Worm (Caenorhabditis elegans) whole organism, L1 larva: ENCODE results near the gene M02G9.4.

Experiments used
- C34B4.2 ChIP-seq: sonication (generic microtip); optimal IDR thresholded peaks from 2 replicates; lab custom pipeline; 2017; ENCODE audit warnings: mild to moderate bottlenecking, missing genetic modification characterization, missing compliant biosample characterization
- F16B12.6 ChIP-seq: fragments of 150-350 bp; optimal IDR thresholded peaks from 2 replicates; lab custom pipeline; 2014; ENCODE audit warnings: missing biosample characterization, missing genetic modification characterization
- aha-1 ChIP-seq: fragments of 150-350 bp; optimal IDR thresholded peaks from 2 replicates; lab custom pipeline; 2014; ENCODE audit warnings: missing biosample characterization, missing genetic modification characterization
- alr-1 ChIP-seq: fragments of 200-800 bp; sonication (Bioruptor generic); optimal IDR thresholded peaks from 2 replicates; lab custom pipeline; 2018; ENCODE audit warnings: borderline replicate concordance, mild to moderate bottlenecking, missing genetic modification characterization, missing compliant biosample characterization
- ama-1 ChIP-seq: fragments of 150-350 bp; optimal IDR thresholded peaks from 2 replicates; lab custom pipeline; 2014
- ceh-8 ChIP-seq: fragments of 200-800 bp; sonication (Bioruptor generic); optimal IDR thresholded peaks from 2 replicates; lab custom pipeline; 2018; ENCODE audit warnings: mild to moderate bottlenecking, missing genetic modification characterization, moderate library complexity, missing compliant biosample characterization
- ceh-88 ChIP-seq: fragments of 200-800 bp; sonication (Bioruptor generic); IDR thresholded peaks from 2 replicates; pipeline ENCODE4 v1.3.6; 2022; ENCODE audit warnings: missing genetic modification characterization, missing compliant biosample characterization
- dpl-1 ChIP-seq, 3 experiments: fragments of 150-350 bp in 2 of 3; sonication (generic microtip) in 1 of 3; optimal IDR thresholded peaks; 2 replicates each; lab custom pipeline; 2014 to 2017; ENCODE audit warnings: missing biosample characterization in 3 of 3, missing genetic modification characterization in 3 of 3, missing genetic modification reagents in 3 of 3
- efl-1 ChIP-seq, 4 experiments: fragments of 150-350 bp; optimal IDR thresholded peaks in 3 of 4; peaks in 1 of 4; 1 replicate in 1 of 4; 2 replicates in 3 of 4; lab custom pipeline; 2014; ENCODE audit warnings: missing biosample characterization in 2 of 4, missing genetic modification characterization in 2 of 4, missing genetic modification reagents in 2 of 4
- efl-3 ChIP-seq: fragments of 200-800 bp; sonication (Bioruptor generic); optimal IDR thresholded peaks from 2 replicates; lab custom pipeline; 2018; ENCODE audit warnings: mild to moderate bottlenecking, missing genetic modification characterization, missing compliant biosample characterization
- egl-13 ChIP-seq: sonication (generic microtip); optimal IDR thresholded peaks from 2 replicates; lab custom pipeline; 2016; ENCODE audit warnings: missing genotype, missing genetic modification reagents, missing genetic modification characterization, missing compliant biosample characterization
- elt-2 ChIP-seq: sonication (generic microtip); optimal IDR thresholded peaks from 2 replicates; lab custom pipeline; 2016; ENCODE audit warnings: missing genetic modification characterization, mild to moderate bottlenecking, inconsistent platforms, missing compliant biosample characterization, missing genetic modification reagents
- elt-3 ChIP-seq, 6 experiments: fragments of 150-350 bp in 1 of 6; sonication (generic microtip); optimal IDR thresholded peaks; 2 replicates each; lab custom pipeline; 2017 to 2018; ENCODE audit warnings: missing biosample characterization in 6 of 6, missing genetic modification characterization in 6 of 6, inconsistent platforms in 1 of 6
- ets-5 ChIP-seq: fragments of 200-800 bp; sonication (Bioruptor generic); IDR thresholded peaks from 2 replicates; pipeline ENCODE4 v1.3.6; 2022; ENCODE audit warnings: missing genetic modification characterization, missing compliant biosample characterization
- fkh-4 ChIP-seq: sonication (generic microtip); optimal IDR thresholded peaks from 2 replicates; lab custom pipeline; 2016; ENCODE audit warnings: missing compliant biosample characterization, missing genetic modification characterization, borderline replicate concordance
- fos-1 ChIP-seq: fragments of 150-350 bp; optimal IDR thresholded peaks from 2 replicates; lab custom pipeline; 2014; ENCODE audit warnings: missing biosample characterization, missing genetic modification characterization
- hlh-17 ChIP-seq: fragments of 200-800 bp; sonication (Bioruptor generic); optimal IDR thresholded peaks from 2 replicates; lab custom pipeline; 2018; ENCODE audit warnings: missing genetic modification characterization, mild to moderate bottlenecking, missing compliant biosample characterization, moderate library complexity, borderline replicate concordance
- lin-13 ChIP-seq: fragments of 150-350 bp; optimal IDR thresholded peaks from 2 replicates; lab custom pipeline; 2014; ENCODE audit warnings: missing biosample characterization, missing genetic modification reagents, missing genetic modification characterization
- lin-14 ChIP-seq: fragments of 200-800 bp; sonication (Bioruptor generic); optimal IDR thresholded peaks from 2 replicates; lab custom pipeline; 2018; ENCODE audit warnings: mild to moderate bottlenecking, missing genetic modification characterization, moderate library complexity, missing compliant biosample characterization
- lin-39 ChIP-seq: fragments of 150-350 bp; optimal IDR thresholded peaks from 2 replicates; lab custom pipeline; 2014; ENCODE audit warnings: missing biosample characterization, missing genetic modification reagents, missing genetic modification characterization
- mef-2 ChIP-seq: fragments of 150-350 bp; optimal IDR thresholded peaks from 2 replicates; lab custom pipeline; 2014; ENCODE audit warnings: missing biosample characterization, missing genetic modification characterization
- nhr-12 ChIP-seq: sonication (generic microtip); optimal IDR thresholded peaks from 2 replicates; lab custom pipeline; 2017; ENCODE audit warnings: missing biosample characterization, missing genetic modification characterization
- nhr-19 ChIP-seq: fragments of 200-800 bp; sonication (Bioruptor generic); conservative IDR thresholded peaks from 2 replicates; pipeline ENCODE4 v1.3.6; 2022; ENCODE audit warnings: missing genetic modification characterization, missing compliant biosample characterization
- nhr-20 ChIP-seq: sonication (generic microtip); optimal IDR thresholded peaks from 2 replicates; lab custom pipeline; 2016; ENCODE audit warnings: mild to moderate bottlenecking, missing genetic modification characterization, missing compliant biosample characterization
- nhr-47 ChIP-seq: sonication (generic microtip); optimal IDR thresholded peaks from 2 replicates; lab custom pipeline; 2016; ENCODE audit warnings: mild to moderate bottlenecking, missing genetic modification characterization, moderate library complexity, missing compliant biosample characterization
- nhr-71 ChIP-seq: sonication (generic microtip); optimal IDR thresholded peaks from 2 replicates; lab custom pipeline; 2016; ENCODE audit warnings: mild to moderate bottlenecking, missing genetic modification characterization, moderate library complexity, missing compliant biosample characterization
- nhr-85 ChIP-seq: sonication (generic microtip); peaks from one replicate; lab custom pipeline; 2016; ENCODE audit warnings: missing genetic modification characterization, inconsistent platforms, missing compliant biosample characterization
- nhr-90 ChIP-seq: sonication (generic microtip); optimal IDR thresholded peaks from 2 replicates; lab custom pipeline; 2016; ENCODE audit warnings: mild to moderate bottlenecking, missing genetic modification characterization, missing compliant biosample characterization; ENCODE audit not compliant: poor library complexity
- pqm-1 ChIP-seq: sonication (generic microtip); optimal IDR thresholded peaks from 3 replicates; lab custom pipeline; 2017; ENCODE audit warnings: missing biosample characterization, missing genetic modification characterization
- skn-1 ChIP-seq: fragments of 150-350 bp; optimal IDR thresholded peaks from 2 replicates; lab custom pipeline; 2014; ENCODE audit warnings: missing biosample characterization, missing genetic modification characterization
- snpc-4 ChIP-seq: fragments of 150-350 bp; optimal IDR thresholded peaks from 2 replicates; lab custom pipeline; 2014; ENCODE audit warnings: missing biosample characterization, missing genetic modification characterization
- sox-4 ChIP-seq: sonication (generic microtip); optimal IDR thresholded peaks from 2 replicates; lab custom pipeline; 2016; ENCODE audit warnings: missing genetic modification characterization, missing compliant biosample characterization
- sptf-1 ChIP-seq: fragments of 150-350 bp; optimal IDR thresholded peaks from 2 replicates; lab custom pipeline; 2014; ENCODE audit warnings: missing biosample characterization, missing genetic modification characterization
- sup-37 ChIP-seq: fragments of 200-800 bp; sonication (Bioruptor generic); optimal IDR thresholded peaks from 2 replicates; lab custom pipeline; 2018; ENCODE audit warnings: mild to moderate bottlenecking, missing genetic modification characterization, missing compliant biosample characterization
- tbx-2 ChIP-seq: sonication (generic microtip); optimal IDR thresholded peaks from 2 replicates; lab custom pipeline; 2016; ENCODE audit warnings: missing genetic modification characterization, missing compliant biosample characterization
- tlp-1 ChIP-seq: fragments of 150-350 bp; optimal IDR thresholded peaks from 2 replicates; lab custom pipeline; 2014; ENCODE audit warnings: missing biosample characterization, missing genetic modification characterization
- unc-98 ChIP-seq: fragments of 200-800 bp; sonication (Bioruptor generic); IDR thresholded peaks from 2 replicates; pipeline ENCODE4 v1.3.6; 2022; ENCODE audit warnings: missing genetic modification characterization, missing compliant biosample characterization
- xbp-1 ChIP-seq: sonication (generic microtip); optimal IDR thresholded peaks from 2 replicates; lab custom pipeline; 2016; ENCODE audit warnings: missing genetic modification characterization, missing compliant biosample characterization
- zip-4 ChIP-seq: fragments of 200-800 bp; sonication (Bioruptor generic); optimal IDR thresholded peaks from 2 replicates; lab custom pipeline; 2018; ENCODE audit warnings: mild to moderate bottlenecking, missing genetic modification characterization, moderate library complexity, missing compliant biosample characterization
- ztf-11 ChIP-seq, 2 experiments: sonication (generic microtip); optimal IDR thresholded peaks; 2 replicates each; lab custom pipeline; 2016 to 2017; ENCODE audit warnings: missing genetic modification characterization in 2 of 2, missing biosample characterization in 1 of 2, missing compliant biosample characterization in 1 of 2
- ztf-4 ChIP-seq: fragments of 150-350 bp; optimal IDR thresholded peaks from 2 replicates; lab custom pipeline; 2014; ENCODE audit warnings: missing biosample characterization, missing genetic modification characterization

The M02G9.4 gene

ce11 chrII:10350487-10350886, 33.4 kb downstream of the M02G9.4 start, which contains the start of gene C07E3.9 (continued):
- TF ChIP-seq aha-1 (tag; lab: Kevin White, UChicago): no peak
- no peak for TF ChIP-seq snpc-4 (tag; lab: Kevin White, UChicago)
- peak; percentile 28 for TF ChIP-seq skn-1 (tag; lab: Kevin White, UChicago)
- no peak; the same call in 1 of the 2 replicates for TF ChIP-seq nhr-19 (GFP tag; lab: Robert Waterston, UW)
- TF ChIP-seq elt-2 (tag; lab: Kevin White, UChicago): no peak
- no peak for TF ChIP-seq hlh-17
- no peak for TF ChIP-seq efl-3
- no peak for TF ChIP-seq fkh-4
- no peak for TF ChIP-seq sptf-1 (tag; lab: Kevin White, UChicago)
- TF ChIP-seq ztf-4: no peak
- no peak for TF ChIP-seq lin-14 (GFP tag; lab: Kevin White, UChicago)
- peak; percentile 90 to 96 (median 93) for TF ChIP-seq dpl-1 (GFP tag; optimal IDR thresholded peaks at IDR 0.05; lab: Kevin White, UChicago)
- no peak for TF ChIP-seq nhr-47 (tag; lab: Kevin White, UChicago)
- peak; percentile 33 for TF ChIP-seq F16B12.6 (tag; lab: Kevin White, UChicago)
- TF ChIP-seq pqm-1 (tag; lab: Kevin White, UChicago): no peak
- no peak for TF ChIP-seq sox-4
- TF ChIP-seq unc-98 (GFP tag; lab: Robert Waterston, UW): no peak
- no peak for TF ChIP-seq nhr-12 (tag; lab: Kevin White, UChicago)
- TF ChIP-seq alr-1 (tag; lab: Kevin White, UChicago): no peak
- no peak for TF ChIP-seq C34B4.2 (tag; lab: Kevin White, UChicago)
- peak; percentile 20 for TF ChIP-seq nhr-20
- no peak for TF ChIP-seq ets-5 (GFP tag; lab: Robert Waterston, UW)
- TF ChIP-seq ama-1 (lab: Kevin White, UChicago): no peak
- peak; percentile 94 to 97 for TF ChIP-seq efl-1 (optimal IDR thresholded peaks at IDR 0.05; lab: Kevin White, UChicago)
- TF ChIP-seq efl-1 (GFP tag; optimal IDR thresholded peaks at IDR 0.05 in 1 of 2; lab: Kevin White, UChicago): peak; percentile 94 to 99
- no peak for TF ChIP-seq zip-4 (GFP tag; lab: Kevin White, UChicago)
- peak in 1 of 6 experiments; percentile 21 for TF ChIP-seq elt-3 (tag; optimal IDR thresholded peaks at IDR 0.05; lab: Kevin White, UChicago)
- TF ChIP-seq lin-39 (tag; lab: Kevin White, UChicago): no peak
- no peak for TF ChIP-seq tbx-2 (tag; lab: Kevin White, UChicago)
- TF ChIP-seq xbp-1 (tag; lab: Kevin White, UChicago): peak; percentile 28
- no peak for TF ChIP-seq nhr-90 (tag; lab: Kevin White, UChicago)
- TF ChIP-seq, all 84 proteins: peak for 20

ce11 chrII:10351963-10352362, 34.9 kb downstream of the M02G9.4 start, which contains the start of gene C07E3.8:
Gene C07E3.8, plus strand, starts transcription at chrII:10352263.
- TF ChIP-seq dpl-1 (GFP tag; optimal IDR thresholded peaks at IDR 0.05; lab: Kevin White, UChicago) (no peak), tlp-1 (tag; lab: Kevin White, UChicago) (no peak), ceh-88 (GFP tag; lab: Robert Waterston, UW) (no peak), ceh-8 (GFP tag; lab: Kevin White, UChicago) (no peak), lin-13 (no peak), fos-1 (tag; lab: Kevin White, UChicago) (no peak), mef-2 (tag; lab: Kevin White, UChicago) (no peak), nhr-71 (tag; lab: Kevin White, UChicago) (no peak), ztf-11 (tag; optimal IDR thresholded peaks at IDR 0.05; lab: Kevin White, UChicago) (no peak), sup-37 (GFP tag; lab: Kevin White, UChicago) (no peak), nhr-85 (tag; lab: Kevin White, UChicago) (no peak), egl-13 (tag; lab: Kevin White, UChicago) (no peak)
